Fruit fly (Drosophila melanogaster): ENCODE results near the gene RhoL.
A peak's percentile ranks its signal among the peaks of the same experiment; 100 is the strongest.

- TF ChIP-seq Rel (GFP tag; optimal IDR thresholded peaks at IDR 0.05) (no peak), Rel (tag; optimal IDR thresholded peaks at IDR 0.05) (no peak), psq (GFP tag; optimal IDR thresholded peaks at IDR 0.05) (peak; percentile 27), fru (GFP tag; optimal IDR thresholded peaks at IDR 0.05) (peak; percentile 64), lola (GFP tag; optimal IDR thresholded peaks at IDR 0.05) (no peak), Sp1 (GFP tag; optimal IDR thresholded peaks at IDR 0.05) (no peak), dmrt93B (GFP tag; optimal IDR thresholded peaks at IDR 0.05) (no peak), Abd-B (GFP tag; optimal IDR thresholded peaks at IDR 0.05) (no peak), tai (GFP tag; optimal IDR thresholded peaks at IDR 0.05) (no peak), sv (GFP tag; optimal IDR thresholded peaks at IDR 0.05) (peak; percentile 43), ey (GFP tag; optimal IDR thresholded peaks at IDR 0.05) (peak; percentile 52), Jra (GFP tag; optimal IDR thresholded peaks at IDR 0.05) (no peak), jim (GFP tag; optimal IDR thresholded peaks at IDR 0.05) (no peak), Hnf4 (GFP tag; optimal IDR thresholded peaks at IDR 0.05) (peak; percentile 25)
These were observed 42.7 kb downstream of the RhoL start for dm6 chr3R:9459385-9460285.
